Fruit fly (Drosophila melanogaster): ENCODE data around the gene CG5217.

- TF ChIP-seq Dip3 (GFP tag; optimal IDR thresholded peaks at IDR 0.05) (no peak), CG8478 (optimal IDR thresholded peaks at IDR 0.05) (no peak), CG16863 (GFP tag; optimal IDR thresholded peaks at IDR 0.05) (no peak), CG10959 (GFP tag; IDR thresholded peaks at IDR 0.05) (no peak), HLH3B (GFP tag; IDR thresholded peaks at IDR 0.05) (no peak), maf-S (GFP tag; optimal IDR thresholded peaks at IDR 0.05) (no peak), CG12769 (tag; optimal IDR thresholded peaks at IDR 0.05) (no peak), Xrp1 (GFP tag; IDR thresholded peaks at IDR 0.05) (peak; percentile 70; the same call in 1 of the 2 replicates), NfI (GFP tag; optimal IDR thresholded peaks at IDR 0.05) (peak; percentile 36), sim (GFP tag; IDR thresholded peaks at IDR 0.05) (no peak)
These were observed 36.2 kb downstream of the CG5217 start, which contains the start of gene cry for dm6 chr3R:19211778-19212177.

Data from whole organism, embryonic.